Fruit fly (Drosophila melanogaster) whole organism, prepupa: ENCODE results near the gene CG11562.

Source experiments
- Blimp-1 ChIP-seq: fragments of 200-800 bp; sonication (Bioruptor generic); optimal IDR thresholded peaks from 3 replicates; lab custom pipeline; 2017; ENCODE audit warnings: missing biosample characterization, missing genetic modification characterization, mild to moderate bottlenecking, moderate library complexity, missing genetic modification reagents
- CG11294 ChIP-seq: fragments of 200-800 bp; sonication (Bioruptor generic); IDR thresholded peaks from 2 replicates; pipeline ENCODE4 v1.3.6; 2022; ENCODE audit warnings: missing biosample characterization, missing genetic modification characterization
- CG15336 ChIP-seq: fragments of 200-800 bp; sonication (Bioruptor generic); IDR thresholded peaks from 2 replicates; pipeline ENCODE4 v1.3.6; 2022; ENCODE audit warnings: missing biosample characterization, missing genetic modification characterization
- CG1621 ChIP-seq: fragments of 200-800 bp; sonication (Bioruptor generic); optimal IDR thresholded peaks from 3 replicates; lab custom pipeline; 2018; ENCODE audit warnings: missing biosample characterization, mild to moderate bottlenecking, missing genetic modification characterization
- CG16779 ChIP-seq: fragments of 200-800 bp; sonication (Bioruptor generic); optimal IDR thresholded peaks from 3 replicates; lab custom pipeline; 2017; ENCODE audit warnings: missing biosample characterization, mild to moderate bottlenecking, missing genetic modification characterization
- CG3032 ChIP-seq: fragments of 200-800 bp; optimal IDR thresholded peaks from 2 replicates; lab custom pipeline; 2019; ENCODE audit warnings: missing biosample characterization, mild to moderate bottlenecking, missing genetic modification characterization, moderate library complexity
- CG31627 ChIP-seq: fragments of 200-800 bp; sonication (Bioruptor generic); optimal IDR thresholded peaks from 3 replicates; lab custom pipeline; 2016; ENCODE audit warnings: missing biosample characterization, missing genetic modification characterization
- CG34406 ChIP-seq: fragments of 200-800 bp; sonication (Bioruptor generic); optimal IDR thresholded peaks from 3 replicates; lab custom pipeline; 2016; ENCODE audit warnings: missing biosample characterization, missing genetic modification characterization
- CG3919 ChIP-seq: fragments of 200-800 bp; sonication (Bioruptor generic); optimal IDR thresholded peaks from 3 replicates; lab custom pipeline; 2016; ENCODE audit warnings: missing biosample characterization, missing genetic modification characterization
- CG4318 ChIP-seq: fragments of 200-800 bp; sonication (Bioruptor generic); optimal IDR thresholded peaks from 3 replicates; lab custom pipeline; 2017; ENCODE audit warnings: missing biosample characterization, mild to moderate bottlenecking, missing genetic modification characterization
- CG7368 ChIP-seq: fragments of 200-800 bp; sonication (Bioruptor generic); optimal IDR thresholded peaks from 3 replicates; lab custom pipeline; 2016; ENCODE audit warnings: missing biosample characterization, missing genetic modification characterization
- CG8319 ChIP-seq: fragments of 200-800 bp; sonication (Bioruptor generic); optimal IDR thresholded peaks from 3 replicates; lab custom pipeline; 2016; ENCODE audit warnings: missing biosample characterization, missing genetic modification characterization
- CG9139 ChIP-seq: fragments of 200-800 bp; sonication (Bioruptor generic); optimal IDR thresholded peaks from 3 replicates; lab custom pipeline; 2017; ENCODE audit warnings: missing biosample characterization, mild to moderate bottlenecking, missing genetic modification characterization
- Ets21C ChIP-seq: fragments of 200-800 bp; sonication (Bioruptor generic); optimal IDR thresholded peaks from 3 replicates; lab custom pipeline; 2016; ENCODE audit warnings: missing biosample characterization, missing genetic modification characterization
- Hr4 ChIP-seq: fragments of 200-800 bp; sonication (Bioruptor generic); optimal IDR thresholded peaks from 3 replicates; lab custom pipeline; 2016; ENCODE audit warnings: missing biosample characterization, missing genetic modification characterization
- Sox102F ChIP-seq: fragments of 200-800 bp; sonication (Bioruptor generic); optimal IDR thresholded peaks from 2 replicates; lab custom pipeline; 2016; ENCODE audit warnings: missing biosample characterization, mild to moderate bottlenecking, missing genetic modification characterization
- Sox14 ChIP-seq: fragments of 200-800 bp; sonication (Bioruptor generic); optimal IDR thresholded peaks from 3 replicates; lab custom pipeline; 2016; ENCODE audit warnings: missing biosample characterization, missing genetic modification characterization
- Sox15 ChIP-seq: fragments of 200-800 bp; sonication (Bioruptor generic); optimal IDR thresholded peaks from 3 replicates; lab custom pipeline; 2016; ENCODE audit warnings: missing biosample characterization, missing genetic modification characterization
- cyc ChIP-seq: fragments of 200-800 bp; sonication (Bioruptor generic); optimal IDR thresholded peaks from 3 replicates; lab custom pipeline; 2016; ENCODE audit warnings: missing biosample characterization, missing genetic modification characterization
- fd85E ChIP-seq: fragments of 200-800 bp; sonication (Bioruptor generic); optimal IDR thresholded peaks from 3 replicates; lab custom pipeline; 2016; ENCODE audit warnings: missing biosample characterization, missing genetic modification characterization
- fkh ChIP-seq: fragments of 200-800 bp; sonication (Bioruptor generic); optimal IDR thresholded peaks from 3 replicates; lab custom pipeline; 2017; ENCODE audit warnings: missing biosample characterization, mild to moderate bottlenecking, missing genetic modification characterization, moderate library complexity
- pdm3 ChIP-seq: fragments of 200-800 bp; sonication (Bioruptor generic); optimal IDR thresholded peaks from 3 replicates; lab custom pipeline; 2016; ENCODE audit warnings: missing biosample characterization, missing genetic modification characterization
- ss ChIP-seq, 2 experiments: fragments of 200-800 bp; sonication (Bioruptor generic); optimal IDR thresholded peaks; 2 replicates in 1 of 2; 3 replicates in 1 of 2; lab custom pipeline; 2017 to 2018; ENCODE audit warnings: mild to moderate bottlenecking in 2 of 2, missing biosample characterization in 2 of 2, missing genetic modification characterization in 2 of 2, moderate library complexity in 1 of 2
- topi ChIP-seq: fragments of 200-800 bp; sonication (Bioruptor generic); optimal IDR thresholded peaks from 3 replicates; lab custom pipeline; 2016; ENCODE audit warnings: missing biosample characterization, missing genetic modification characterization

Gene CG11562

dm6 chr2L:322915-323314 is 30.7 kb downstream of the CG11562 start:
- no peak for TF ChIP-seq CG34406 (GFP tag; lab: Kevin White, UChicago)
- TF ChIP-seq CG3032 (tag; lab: Kevin White, UChicago): no peak
- no peak for TF ChIP-seq CG7368 (GFP tag; lab: Kevin White, UChicago)
- TF ChIP-seq CG1621 (tag; lab: Kevin White, UChicago): no peak
- no peak for TF ChIP-seq ss (GFP tag; optimal IDR thresholded peaks at IDR 0.05; lab: Kevin White, UChicago)
- no peak for TF ChIP-seq Ets21C (GFP tag; lab: Kevin White, UChicago)
- TF ChIP-seq CG15336 (GFP tag; lab: Robert Waterston, UW): no peak
- no peak for TF ChIP-seq Sox102F (GFP tag; lab: Kevin White, UChicago)
- no peak for TF ChIP-seq CG16779 (tag; lab: Kevin White, UChicago)
- TF ChIP-seq Blimp-1: no peak
- TF ChIP-seq Sox14 (GFP tag; lab: Kevin White, UChicago): no peak

DNA sequence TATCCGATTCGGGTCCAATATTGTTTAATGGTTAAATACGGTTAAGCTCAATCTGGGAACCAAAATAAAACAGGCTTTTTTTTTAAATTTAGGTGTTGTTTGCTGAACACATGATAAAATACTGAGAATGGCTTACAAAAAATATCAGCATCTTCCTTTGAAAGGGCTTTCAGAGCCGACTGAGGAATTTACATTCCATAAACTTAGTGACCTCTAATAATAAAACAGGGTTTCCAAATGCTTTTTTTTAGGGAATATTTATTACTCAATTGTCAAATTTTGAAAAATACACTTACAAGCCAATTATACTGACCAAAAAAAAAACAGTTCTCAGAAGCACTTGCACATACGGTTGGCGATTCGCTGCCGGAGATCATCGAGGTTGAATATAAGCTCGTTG is 37.4 kb downstream of the CG11562 start, which contains the start of gene CG43755:
TSS of gene CG43755 (minus strand) at position 101 of the 400 bp plus-strand sequence.
- no peak for TF ChIP-seq CG3919 (GFP tag; lab: Kevin White, UChicago)
- no peak for TF ChIP-seq CG34406 (GFP tag; lab: Kevin White, UChicago)
- TF ChIP-seq Sox14 (GFP tag; lab: Kevin White, UChicago): no peak
- no peak for TF ChIP-seq CG9139 (GFP tag; lab: Kevin White, UChicago)
- TF ChIP-seq CG15336 (GFP tag; lab: Robert Waterston, UW): no peak
- no peak for TF ChIP-seq Sox102F (GFP tag; lab: Kevin White, UChicago)
- TF ChIP-seq fkh (GFP tag; lab: Kevin White, UChicago): no peak
- TF ChIP-seq CG3032 (tag; lab: Kevin White, UChicago): no peak

DNA sequence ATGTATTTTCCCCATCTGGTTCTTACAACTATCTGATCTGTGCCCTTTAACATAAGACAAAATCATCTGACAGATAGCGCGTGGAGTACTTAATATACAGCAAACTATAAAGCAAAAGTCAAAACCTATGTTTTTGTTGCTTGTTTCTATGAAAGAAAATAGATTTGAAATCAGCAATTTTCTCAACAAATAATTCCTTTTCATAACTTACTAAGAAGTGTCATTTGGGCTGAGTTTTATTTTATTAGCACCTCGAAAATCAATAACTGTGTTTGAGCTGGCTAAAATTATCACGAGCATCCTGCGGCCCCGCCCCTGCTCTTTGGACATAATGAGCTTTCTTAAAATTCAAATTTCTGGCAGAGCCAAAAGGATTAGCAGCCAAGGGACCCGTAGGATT is 40.0 kb downstream of the CG11562 start, which contains the start of gene CG31921:
TSS of gene CG31921 (minus strand) at position 101 of the 400 bp plus-strand sequence.
- TF ChIP-seq CG4318 (GFP tag; lab: Kevin White, UChicago) (no peak), CG8319 (GFP tag; lab: Kevin White, UChicago) (no peak), CG3032 (tag; lab: Kevin White, UChicago) (no peak), cyc (GFP tag; lab: Kevin White, UChicago) (no peak), CG31627 (GFP tag; lab: Kevin White, UChicago) (no peak), CG11294 (GFP tag; lab: Robert Waterston, UW) (no peak), Hr4 (GFP tag; lab: Kevin White, UChicago) (no peak), pdm3 (GFP tag; lab: Kevin White, UChicago) (no peak), fd85E (GFP tag; lab: Kevin White, UChicago) (no peak), topi (GFP tag; lab: Kevin White, UChicago) (no peak), Sox15 (GFP tag; lab: Kevin White, UChicago) (no peak), Blimp-1 (no peak), CG7368 (GFP tag; lab: Kevin White, UChicago) (no peak)
